Worm (Caenorhabditis elegans) whole organism, early embryonic: ENCODE results near the gene try-8.

Source experiments
- B0310.2 ChIP-seq: sonication (generic microtip); optimal IDR thresholded peaks from 2 replicates; lab custom pipeline; 2016; ENCODE audit warnings: mild to moderate bottlenecking, missing genetic modification characterization, missing compliant biosample characterization
- F13C5.2 ChIP-seq: sonication (generic microtip); optimal IDR thresholded peaks from 2 replicates; lab custom pipeline; 2017; ENCODE audit warnings: mild to moderate bottlenecking, missing genetic modification characterization, inconsistent platforms, missing compliant biosample characterization
- aly-1 ChIP-seq: sonication (generic microtip); optimal IDR thresholded peaks from 2 replicates; lab custom pipeline; 2016; ENCODE audit warnings: missing genetic modification characterization, missing compliant biosample characterization
- ama-1 ChIP-seq: fragments of 150-350 bp; optimal IDR thresholded peaks from 2 replicates; lab custom pipeline; 2014
- ceh-13 ChIP-seq: fragments of 200-800 bp; sonication (Bioruptor generic); optimal IDR thresholded peaks from 2 replicates; lab custom pipeline; 2018; ENCODE audit warnings: mild to moderate bottlenecking, missing genetic modification characterization, missing compliant biosample characterization
- ceh-36 ChIP-seq: sonication (generic microtip); optimal IDR thresholded peaks from 2 replicates; lab custom pipeline; 2016; ENCODE audit warnings: missing genetic modification characterization, inconsistent platforms, missing compliant biosample characterization
- ets-7 ChIP-seq: sonication (generic microtip); optimal IDR thresholded peaks from 2 replicates; lab custom pipeline; 2016; ENCODE audit warnings: missing genotype, missing genetic modification characterization, missing compliant biosample characterization
- flt-1 ChIP-seq: fragments of 200-800 bp; sonication (Bioruptor generic); IDR thresholded peaks from 2 replicates; pipeline ENCODE4 v1.3.6; 2022; ENCODE audit warnings: missing genetic modification characterization, missing compliant biosample characterization
- hmbx-1 ChIP-seq: sonication (generic microtip); optimal IDR thresholded peaks from 2 replicates; lab custom pipeline; 2016; ENCODE audit warnings: mild to moderate bottlenecking, missing genetic modification characterization, missing compliant biosample characterization
- hmg-4 ChIP-seq: fragments of 200-800 bp; sonication (Bioruptor generic); optimal IDR thresholded peaks from 2 replicates; lab custom pipeline; 2018; ENCODE audit warnings: mild to moderate bottlenecking, missing genetic modification characterization, missing compliant biosample characterization
- hnd-1 ChIP-seq: sonication (generic microtip); optimal IDR thresholded peaks from 2 replicates; lab custom pipeline; 2016; ENCODE audit warnings: missing genetic modification characterization, missing compliant biosample characterization
- pes-1 ChIP-seq: fragments of 200-800 bp; sonication (Bioruptor generic); IDR thresholded peaks from 2 replicates; pipeline ENCODE4 v1.3.6; 2022; ENCODE audit warnings: missing genetic modification reagents, missing genetic modification characterization, missing compliant biosample characterization
- scrt-1 ChIP-seq: fragments of 200-800 bp; sonication (Bioruptor generic); IDR thresholded peaks from 2 replicates; pipeline ENCODE4 v1.3.6; 2022; ENCODE audit warnings: missing genetic modification characterization, missing compliant biosample characterization
- sea-1 ChIP-seq: fragments of 200-800 bp; sonication (Bioruptor generic); conservative IDR thresholded peaks from 2 replicates; pipeline ENCODE4 v1.3.6; 2022; ENCODE audit warnings: missing genetic modification characterization, missing compliant biosample characterization
- tbx-11 ChIP-seq: fragments of 200-800 bp; sonication (Bioruptor generic); IDR thresholded peaks from 2 replicates; pipeline ENCODE4 v1.3.6; 2022; ENCODE audit warnings: missing genetic modification characterization, missing compliant biosample characterization
- tbx-37 ChIP-seq: fragments of 200-800 bp; sonication (Bioruptor generic); conservative IDR thresholded peaks from 2 replicates; pipeline ENCODE4 v1.3.6; 2022; ENCODE audit warnings: missing genetic modification reagents, missing genetic modification characterization, missing compliant biosample characterization
- tra-4 ChIP-seq: sonication (generic microtip); optimal IDR thresholded peaks from 2 replicates; lab custom pipeline; 2017; ENCODE audit warnings: missing genetic modification characterization, missing compliant biosample characterization

Gene try-8

ce11 chrV:7485000-7485399, 30.9 kb upstream of the try-8 start, which contains the start of gene srbc-8:
Gene srbc-8, minus strand, starts transcription at chrV:7485100.
- TF ChIP-seq hmbx-1 (tag; lab: Kevin White, UChicago) (no peak), ceh-36 (no peak), scrt-1 (GFP tag; lab: Robert Waterston, UW) (no peak), flt-1 (no peak), hnd-1 (tag; lab: Kevin White, UChicago) (no peak), aly-1 (tag; lab: Kevin White, UChicago) (no peak), ceh-13 (no peak), ets-7 (tag; lab: Kevin White, UChicago) (no peak), hmg-4 (GFP tag; lab: Kevin White, UChicago) (no peak), ama-1 (lab: Kevin White, UChicago) (no peak), tbx-37 (GFP tag; lab: Robert Waterston, UW) (no peak), tra-4 (tag; lab: Kevin White, UChicago) (no peak)

ce11 chrV:7480949-7481348, 26.8 kb upstream of the try-8 start, which contains the start of gene C18B10.6:
Gene C18B10.6, minus strand, starts transcription at chrV:7481049.
- TF ChIP-seq sea-1: no peak
- TF ChIP-seq B0310.2 (tag; lab: Kevin White, UChicago): no peak

ce11 chrV:7478404-7478803, 24.3 kb upstream of the try-8 start, which contains the start of gene str-190:
Gene str-190, minus strand, starts transcription at chrV:7478504.
- TF ChIP-seq pes-1 (GFP tag; lab: Robert Waterston, UW) (no peak), flt-1 (no peak), ama-1 (lab: Kevin White, UChicago) (no peak), hmbx-1 (tag; lab: Kevin White, UChicago) (no peak), B0310.2 (tag; lab: Kevin White, UChicago) (no peak), ceh-36 (no peak), ceh-13 (no peak), aly-1 (tag; lab: Kevin White, UChicago) (no peak), F13C5.2 (tag; lab: Kevin White, UChicago) (no peak), scrt-1 (GFP tag; lab: Robert Waterston, UW) (no peak), tbx-11 (GFP tag; lab: Robert Waterston, UW) (no peak), ets-7 (tag; lab: Kevin White, UChicago) (no peak), tra-4 (tag; lab: Kevin White, UChicago) (no peak), hnd-1 (tag; lab: Kevin White, UChicago) (no peak), hmg-4 (GFP tag; lab: Kevin White, UChicago) (no peak)

- TF ChIP-seq aly-1 (tag; lab: Kevin White, UChicago) (no peak), ets-7 (tag; lab: Kevin White, UChicago) (no peak), B0310.2 (tag; lab: Kevin White, UChicago) (no peak), flt-1 (no peak), F13C5.2 (tag; lab: Kevin White, UChicago) (no peak), tbx-37 (GFP tag; lab: Robert Waterston, UW) (no peak), pes-1 (GFP tag; lab: Robert Waterston, UW) (no peak)
These were observed 22.6 kb upstream of the try-8 start, which contains the start of gene srh-125 for ce11 chrV:7476766-7477165. Gene srh-125, minus strand, starts transcription at chrV:7476866.

- TF ChIP-seq ceh-13 (no peak), ets-7 (tag; lab: Kevin White, UChicago) (no peak), hmbx-1 (tag; lab: Kevin White, UChicago) (no peak), tbx-37 (GFP tag; lab: Robert Waterston, UW) (no peak), ceh-36 (no peak), tra-4 (tag; lab: Kevin White, UChicago) (no peak), B0310.2 (tag; lab: Kevin White, UChicago) (no peak), hnd-1 (tag; lab: Kevin White, UChicago) (no peak), scrt-1 (GFP tag; lab: Robert Waterston, UW) (no peak)
These were observed 18.7 kb upstream of the try-8 start, which contains the start of gene str-28 for ce11 chrV:7472815-7473214. Gene str-28, minus strand, starts transcription at chrV:7472915.

- TF ChIP-seq tbx-37 (GFP tag; lab: Robert Waterston, UW) (peak; percentile 62; the same call in 1 of the 2 replicates), hmbx-1 (tag; lab: Kevin White, UChicago) (no peak), F13C5.2 (tag; lab: Kevin White, UChicago) (peak; percentile 47), ama-1 (lab: Kevin White, UChicago) (no peak), sea-1 (no peak), aly-1 (tag; lab: Kevin White, UChicago) (peak; percentile 3), hnd-1 (tag; lab: Kevin White, UChicago) (no peak), hmg-4 (GFP tag; lab: Kevin White, UChicago) (no peak), scrt-1 (GFP tag; lab: Robert Waterston, UW) (no peak), ceh-13 (no peak), B0310.2 (tag; lab: Kevin White, UChicago) (no peak), ceh-36 (no peak), flt-1 (no peak), pes-1 (GFP tag; lab: Robert Waterston, UW) (no peak), ets-7 (tag; lab: Kevin White, UChicago) (no peak), tra-4 (tag; lab: Kevin White, UChicago) (no peak), tbx-11 (GFP tag; lab: Robert Waterston, UW) (no peak)
These were observed 11.4 kb upstream of the try-8 start, which contains the start of gene F25E5.1 for ce11 chrV:7465509-7465908. Gene F25E5.1, plus strand, starts transcription at chrV:7465884.

- no peak for TF ChIP-seq hmbx-1 (tag; lab: Kevin White, UChicago)
- no peak for TF ChIP-seq hmg-4 (GFP tag; lab: Kevin White, UChicago)
- TF ChIP-seq aly-1 (tag; lab: Kevin White, UChicago): no peak
- no peak for TF ChIP-seq flt-1
- no peak for TF ChIP-seq F13C5.2 (tag; lab: Kevin White, UChicago)
- TF ChIP-seq tra-4 (tag; lab: Kevin White, UChicago): no peak
- TF ChIP-seq B0310.2 (tag; lab: Kevin White, UChicago): no peak
- TF ChIP-seq ceh-13: no peak
- no peak for TF ChIP-seq pes-1 (GFP tag; lab: Robert Waterston, UW)
- TF ChIP-seq tbx-11 (GFP tag; lab: Robert Waterston, UW): no peak
- TF ChIP-seq scrt-1 (GFP tag; lab: Robert Waterston, UW): no peak
- no peak for TF ChIP-seq tbx-37 (GFP tag; lab: Robert Waterston, UW)
- TF ChIP-seq ama-1 (lab: Kevin White, UChicago): no peak
- no peak for TF ChIP-seq sea-1
These were observed 10.6 kb upstream of the try-8 start, which contains the start of gene srh-89 for ce11 chrV:7464696-7465095. Gene srh-89, minus strand, starts transcription at chrV:7464796.
